Worm (Caenorhabditis elegans): ENCODE measurements around the gene clec-60.

- TF ChIP-seq ama-1 (optimal IDR thresholded peaks at IDR 0.05) (no peak), ets-7 (tag; optimal IDR thresholded peaks at IDR 0.05) (no peak), flt-1 (GFP tag; IDR thresholded peaks at IDR 0.05) (no peak), hmg-4 (GFP tag; optimal IDR thresholded peaks at IDR 0.05) (no peak), scrt-1 (GFP tag; IDR thresholded peaks at IDR 0.05) (no peak), F13C5.2 (tag; optimal IDR thresholded peaks at IDR 0.05) (no peak)
These were observed 8.7 kb upstream of the clec-60 start, which contains the start of gene clec-61 for ce11 chrII:10490329-10490728.
